Fruit fly (Drosophila melanogaster): Measurements from ENCODE around the gene Synd.

- TF ChIP-seq CG17806 (tag; optimal IDR thresholded peaks at IDR 0.05) (no peak), D1 (tag; optimal IDR thresholded peaks at IDR 0.05) (no peak)
Observed at dm6 chr3R:20826929-20827328, 5.7 kb upstream of the Synd start.

Data from whole organism, pupa.